Fruit fly (Drosophila melanogaster) whole organism, embryonic: ENCODE measurements around the gene aop.
A peak's percentile ranks its signal among the peaks of the same experiment; 100 is the strongest.

ENCODE experiments used
- Aef1 ChIP-seq: fragments of 200-800 bp; sonication (Bioruptor generic); IDR thresholded peaks from 3 replicates; pipeline ENCODE4 v1.3.6; 2022; ENCODE audit warnings: missing biosample characterization, missing genetic modification characterization
- Asciz ChIP-seq: fragments of 200-800 bp; sonication (Bioruptor generic); optimal IDR thresholded peaks from 2 replicates; lab custom pipeline; 2017; ENCODE audit warnings: missing biosample characterization, mild to moderate bottlenecking, missing genetic modification characterization, missing genetic modification reagents
- C15 ChIP-seq: fragments of 200-800 bp; sonication (Bioruptor generic); IDR thresholded peaks from 3 replicates; pipeline ENCODE4 v1.3.6; 2022; ENCODE audit warnings: missing biosample characterization, missing genetic modification characterization
- CG10959 ChIP-seq: fragments of 200-800 bp; sonication (Bioruptor generic); IDR thresholded peaks from 2 replicates; pipeline ENCODE4 v1.3.6; 2022; ENCODE audit warnings: missing biosample characterization, missing genetic modification characterization
- CG11093 ChIP-seq: fragments of 200-800 bp; sonication (Bioruptor generic); IDR thresholded peaks from 3 replicates; pipeline ENCODE4 v1.3.6; 2022; ENCODE audit warnings: missing biosample characterization, missing genetic modification characterization
- CG11560 ChIP-seq: fragments of 200-800 bp; sonication (Bioruptor generic); IDR thresholded peaks from 3 replicates; pipeline ENCODE4 v1.3.6; 2022; ENCODE audit warnings: missing biosample characterization, missing genetic modification characterization
- CG14860 ChIP-seq: fragments of 200-800 bp; sonication (Bioruptor generic); IDR thresholded peaks from 3 replicates; pipeline ENCODE4 v1.3.6; 2022; ENCODE audit warnings: missing biosample characterization, missing genetic modification characterization; ENCODE audit not compliant: partially characterized antibody
- CG15514 ChIP-seq: fragments of 200-800 bp; sonication (Bioruptor generic); optimal IDR thresholded peaks from 3 replicates; lab custom pipeline; 2017; ENCODE audit warnings: missing biosample characterization, missing genetic modification characterization, mild to moderate bottlenecking, moderate library complexity, missing genetic modification reagents
- CG15601 ChIP-seq: fragments of 200-800 bp; sonication (Bioruptor generic); optimal IDR thresholded peaks from 3 replicates; lab custom pipeline; 2019; ENCODE audit warnings: missing biosample characterization, mild to moderate bottlenecking, missing genetic modification characterization, moderate library complexity
- CG16779 ChIP-seq: fragments of 200-800 bp; sonication (Bioruptor generic); IDR thresholded peaks from 2 replicates; pipeline ENCODE4 v1.3.6; 2022; ENCODE audit warnings: missing biosample characterization, missing genetic modification characterization
- CG18599 ChIP-seq: fragments of 200-800 bp; sonication (Bioruptor generic); optimal IDR thresholded peaks from 3 replicates; lab custom pipeline; 2017; ENCODE audit warnings: missing biosample characterization, missing genetic modification characterization, mild to moderate bottlenecking, moderate library complexity, missing genetic modification reagents
- CG31224 ChIP-seq: fragments of 200-800 bp; sonication (Bioruptor generic); IDR thresholded peaks from 2 replicates; pipeline ENCODE4 v1.3.6; 2022; ENCODE audit warnings: missing biosample characterization, missing genetic modification characterization
- CrebB ChIP-seq: fragments of 200-800 bp; sonication (Bioruptor generic); optimal IDR thresholded peaks from 3 replicates; lab custom pipeline; 2018; ENCODE audit warnings: missing biosample characterization, mild to moderate bottlenecking, missing genetic modification characterization
- D19B ChIP-seq: fragments of 200-800 bp; sonication (Bioruptor generic); optimal IDR thresholded peaks from 2 replicates; lab custom pipeline; 2017; ENCODE audit warnings: missing biosample characterization, mild to moderate bottlenecking, missing genetic modification characterization
- Dfd ChIP-seq, 2 experiments: fragments of >200 bp; optimal IDR thresholded peaks; 2 replicates each; lab custom pipeline; 2017; ENCODE audit warnings: missing biosample characterization in 2 of 2, missing genetic modification characterization in 2 of 2
- Drgx ChIP-seq: fragments of 200-800 bp; sonication (Bioruptor generic); IDR thresholded peaks from 2 replicates; pipeline ENCODE4 v1.3.6; 2022; ENCODE audit warnings: missing biosample characterization, missing genetic modification characterization
- E2f2 ChIP-seq: fragments of 200-800 bp; sonication (Bioruptor generic); IDR thresholded peaks from 2 replicates; pipeline ENCODE4 v1.3.6; 2022; ENCODE audit warnings: missing biosample characterization, missing genetic modification characterization
- Ets65A ChIP-seq: fragments of 200-800 bp; sonication (Bioruptor generic); peaks from one replicate; lab custom pipeline; 2016; ENCODE audit warnings: missing biosample characterization, missing genetic modification characterization
- Hey ChIP-seq: fragments of 200-800 bp; sonication (Bioruptor generic); optimal IDR thresholded peaks from 3 replicates; lab custom pipeline; 2018; ENCODE audit warnings: missing biosample characterization, mild to moderate bottlenecking, missing genetic modification characterization
- Hr78 ChIP-seq, 2 experiments: fragments of 200-800 bp in 1 of 2; fragments of >200 bp in 1 of 2; sonication (Bioruptor generic) in 1 of 2; optimal IDR thresholded peaks; 2 replicates each; lab custom pipeline; 2017 to 2019; ENCODE audit warnings: missing biosample characterization in 2 of 2, missing genetic modification characterization in 2 of 2, mild to moderate bottlenecking in 1 of 2, moderate library complexity in 1 of 2
- Lim3 ChIP-seq: fragments of 200-800 bp; sonication (Bioruptor generic); IDR thresholded peaks from 2 replicates; pipeline ENCODE4 v1.3.6; 2022; ENCODE audit warnings: missing biosample characterization, missing genetic modification characterization
- NFAT ChIP-seq: fragments of 200-800 bp; sonication (Bioruptor generic); IDR thresholded peaks from 2 replicates; pipeline ENCODE4 v1.3.6; 2022; ENCODE audit warnings: missing biosample characterization, missing genetic modification characterization
- Six4 ChIP-seq: fragments of 200-800 bp; sonication (Bioruptor generic); optimal IDR thresholded peaks from 2 replicates; lab custom pipeline; 2016; ENCODE audit warnings: missing biosample characterization, missing genetic modification characterization
- Sox100B ChIP-seq: fragments of 200-800 bp; sonication (Bioruptor generic); optimal IDR thresholded peaks from 3 replicates; lab custom pipeline; 2018; ENCODE audit warnings: missing biosample characterization, mild to moderate bottlenecking, missing genetic modification characterization
- Sry-β ChIP-seq: fragments of 200-800 bp; sonication (Bioruptor generic); optimal IDR thresholded peaks from 2 replicates; lab custom pipeline; 2018; ENCODE audit warnings: missing biosample characterization, mild to moderate bottlenecking, missing genetic modification characterization, moderate library complexity
- Tbp ChIP-seq: fragments of >200 bp; optimal IDR thresholded peaks from 2 replicates; lab custom pipeline; 2018; ENCODE audit warnings: missing biosample characterization, missing genetic modification characterization
- al ChIP-seq: fragments of 200-800 bp; sonication (Bioruptor generic); IDR thresholded peaks from 2 replicates; pipeline ENCODE4 v1.3.6; 2022; ENCODE audit warnings: missing biosample characterization, missing genetic modification characterization
- aop ChIP-seq: fragments of 200-800 bp; sonication (Bioruptor generic); IDR thresholded peaks from 2 replicates; pipeline ENCODE4 v1.3.6; 2022; ENCODE audit warnings: missing biosample characterization, missing genetic modification characterization
- az2 ChIP-seq: fragments of 200-800 bp; sonication (Bioruptor generic); optimal IDR thresholded peaks from 3 replicates; lab custom pipeline; 2016; ENCODE audit warnings: missing biosample characterization, missing genetic modification characterization
- bbx ChIP-seq: fragments of 200-800 bp; sonication (Bioruptor generic); IDR thresholded peaks from 2 replicates; pipeline ENCODE4 v1.3.6; 2022; ENCODE audit warnings: missing biosample characterization, missing genetic modification characterization; ENCODE audit not compliant: partially characterized antibody
- chif ChIP-seq, 2 experiments: fragments of 200-800 bp; sonication (Bioruptor generic); optimal IDR thresholded peaks; 3 replicates each; lab custom pipeline; 2016; ENCODE audit warnings: missing biosample characterization in 2 of 2, missing genetic modification characterization in 2 of 2
- eve ChIP-seq, 2 experiments: fragments of >200 bp; optimal IDR thresholded peaks; 2 replicates each; lab custom pipeline; 2017; ENCODE audit warnings: missing biosample characterization in 2 of 2, missing genetic modification characterization in 2 of 2
- ftz-f1 ChIP-seq: fragments of 200-800 bp; sonication (Bioruptor generic); optimal IDR thresholded peaks from 2 replicates; lab custom pipeline; 2016; ENCODE audit warnings: missing biosample characterization, missing genetic modification characterization
- lab ChIP-seq: fragments of 200-800 bp; sonication (Bioruptor generic); optimal IDR thresholded peaks from 3 replicates; lab custom pipeline; 2017; ENCODE audit warnings: missing biosample characterization, missing genetic modification characterization, mild to moderate bottlenecking, moderate library complexity, missing genetic modification reagents
- luna ChIP-seq: fragments of 200-800 bp; sonication (Bioruptor generic); optimal IDR thresholded peaks from 2 replicates; lab custom pipeline; 2016; ENCODE audit warnings: missing biosample characterization, missing genetic modification characterization
- org-1 ChIP-seq: fragments of 200-800 bp; sonication (Bioruptor generic); optimal IDR thresholded peaks from 2 replicates; lab custom pipeline; 2017; ENCODE audit warnings: missing biosample characterization, missing genetic modification characterization
- prd ChIP-seq, 3 experiments: fragments of >200 bp in 2 of 3; fragments of 200-800 bp in 1 of 3; sonication (Bioruptor generic) in 1 of 3; optimal IDR thresholded peaks in 2 of 3; IDR thresholded peaks in 1 of 3; 2 replicates in 2 of 3; 3 replicates in 1 of 3; pipeline versions ENCODE4 v1.3.6 to Lab custom; 2017 to 2022; ENCODE audit warnings: missing biosample characterization in 1 of 3, missing genetic modification characterization in 1 of 3
- pum ChIP-seq: fragments of 200-800 bp; sonication (Bioruptor generic); optimal IDR thresholded peaks from 2 replicates; lab custom pipeline; 2016; ENCODE audit warnings: missing biosample characterization, missing genetic modification characterization
- sens ChIP-seq: fragments of 200-800 bp; sonication (Bioruptor generic); peaks from one replicate; lab custom pipeline; 2016; ENCODE audit warnings: missing biosample characterization, missing genetic modification characterization
- so ChIP-seq: fragments of 200-800 bp; sonication (Bioruptor generic); IDR thresholded peaks from 3 replicates; pipeline ENCODE4 v1.3.6; 2022; ENCODE audit warnings: missing biosample characterization, missing genetic modification characterization
- tap ChIP-seq: fragments of 200-800 bp; optimal IDR thresholded peaks from 3 replicates; lab custom pipeline; 2019; ENCODE audit warnings: missing biosample characterization, mild to moderate bottlenecking, missing genetic modification characterization, moderate library complexity
- ttk ChIP-seq: fragments of 200-800 bp; sonication (Bioruptor generic); IDR thresholded peaks from 2 replicates; pipeline ENCODE4 v2.1.2; 2022; ENCODE audit warnings: missing biosample characterization, missing genetic modification characterization
- zfh2 ChIP-seq: fragments of 200-800 bp; sonication (Bioruptor generic); optimal IDR thresholded peaks from 2 replicates; lab custom pipeline; 2016; ENCODE audit warnings: missing biosample characterization, missing genetic modification characterization

Gene aop

DNA sequence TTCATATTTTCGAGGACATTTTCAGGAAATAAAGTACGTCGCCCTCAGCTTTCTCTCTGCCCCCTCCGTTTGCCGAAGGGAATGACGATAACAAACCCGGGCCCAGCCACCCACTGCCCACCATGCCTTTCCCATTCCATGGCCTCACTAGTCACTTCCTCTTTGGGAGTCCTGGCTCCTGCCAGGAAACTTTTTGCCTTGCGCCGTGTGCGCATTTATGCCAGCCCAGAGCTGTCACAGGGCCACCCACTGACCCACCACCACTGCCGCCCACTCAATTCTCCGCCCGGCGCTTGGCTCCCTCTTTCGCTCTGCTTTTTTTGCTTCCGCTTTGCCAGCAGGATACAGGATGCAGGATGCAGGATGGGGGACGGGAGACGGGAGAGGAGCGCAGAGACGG is 8.9 kb upstream of the aop start:
- TF ChIP-seq so (GFP tag; lab: Robert Waterston, UW) (no peak), D19B (GFP tag; lab: Kevin White, UChicago) (no peak), NFAT (GFP tag; lab: Robert Waterston, UW) (no peak), Hr78 (GFP tag; optimal IDR thresholded peaks at IDR 0.05; lab: Kevin White, UChicago) (no peak), pum (GFP tag; lab: Kevin White, UChicago) (no peak), Lim3 (no peak), CG31224 (GFP tag; lab: Robert Waterston, UW) (peak; percentile 94), CG10959 (GFP tag; lab: Robert Waterston, UW) (peak; percentile 8; the same call in 1 of the 2 replicates), lab (GFP tag; lab: Kevin White, UChicago) (no peak), org-1 (GFP tag; lab: Kevin White, UChicago) (no peak), CG15514 (GFP tag; lab: Kevin White, UChicago) (no peak), Asciz (GFP tag; lab: Kevin White, UChicago) (no peak), bbx (GFP tag; lab: Robert Waterston, UW) (no peak), CG16779 (GFP tag; lab: Robert Waterston, UW) (peak; percentile 40; the same call in 1 of the 2 replicates), al (GFP tag; lab: Robert Waterston, UW) (no peak), Hey (peak; percentile 20), CG15601 (no peak), CrebB (tag; lab: Kevin White, UChicago) (no peak), luna (GFP tag; lab: Kevin White, UChicago) (no peak), chif (GFP tag; optimal IDR thresholded peaks at IDR 0.05; lab: Kevin White, UChicago) (no peak), Six4 (GFP tag; lab: Kevin White, UChicago) (no peak), Aef1 (GFP tag; lab: Robert Waterston, UW) (no peak), ttk (GFP tag; lab: Robert Waterston, UW) (no peak), Sox100B (GFP tag; lab: Kevin White, UChicago) (no peak), aop (GFP tag; lab: Robert Waterston, UW) (0 out of 2 replicates have a peak, but pooled peaks have one; percentile 6), zfh2 (GFP tag; lab: Kevin White, UChicago) (no peak), Sry-β (no peak), sens (GFP tag; lab: Kevin White, UChicago) (no peak), Dfd (GFP tag; optimal IDR thresholded peaks at IDR 0.05; lab: Kevin White, UChicago) (no peak), CG18599 (peak; percentile 30), prd (optimal IDR thresholded peaks at IDR 0.05; lab: Kevin White, UChicago) (no peak), prd (GFP tag; IDR thresholded peaks at IDR 0.05; lab: Robert Waterston, UW) (no peak), CG11560 (tag; lab: Robert Waterston, UW) (no peak), eve (GFP tag; optimal IDR thresholded peaks at IDR 0.05; lab: Kevin White, UChicago) (peak in 1 of 2 experiments; percentile 37), ftz-f1 (GFP tag; lab: Kevin White, UChicago) (no peak), CG11093 (GFP tag; lab: Robert Waterston, UW) (no peak), C15 (GFP tag; lab: Robert Waterston, UW) (no peak), Tbp (no peak)

DNA sequence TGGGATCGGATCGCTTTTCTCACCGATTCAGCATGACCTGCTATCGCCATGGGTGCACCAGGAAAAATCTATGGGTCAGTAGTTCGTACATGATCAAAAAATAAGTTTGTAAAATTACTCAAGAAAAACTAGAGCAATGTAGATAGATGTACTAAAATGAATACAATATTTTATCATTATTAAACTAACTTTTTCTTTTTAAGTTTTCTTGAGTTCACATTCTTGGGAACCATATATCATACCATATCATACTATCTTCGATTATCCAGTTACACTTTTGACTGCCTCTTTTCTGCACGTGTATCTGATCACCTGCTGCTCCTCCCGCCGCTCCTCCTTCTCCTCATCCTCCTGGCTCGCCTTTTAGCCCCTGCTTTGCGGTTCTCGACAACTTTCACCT is 6.8 kb upstream of the aop start:
- TF ChIP-seq sens (GFP tag; lab: Kevin White, UChicago) (peak; percentile 36), az2 (GFP tag; lab: Kevin White, UChicago) (no peak)

DNA sequence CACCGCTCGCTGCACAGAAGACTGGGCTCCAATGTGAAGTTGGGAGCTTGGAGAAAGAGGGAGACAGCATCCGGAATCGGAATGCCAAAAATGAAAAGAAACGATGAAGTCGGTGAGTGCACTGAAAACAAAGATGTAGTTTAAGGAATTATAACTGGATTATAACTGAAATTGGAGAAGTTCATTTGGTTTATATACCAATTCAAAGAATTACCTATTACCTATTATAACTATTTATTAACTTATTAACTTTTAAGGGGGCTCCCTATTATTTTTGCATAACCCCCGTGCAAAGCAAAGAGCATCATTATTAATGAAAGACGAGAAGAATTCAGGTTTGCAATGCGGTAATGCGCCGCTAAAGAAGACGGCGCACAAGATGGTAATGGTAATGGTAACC is 6.1 kb upstream of the aop start:
- TF ChIP-seq CG14860 (GFP tag; lab: Robert Waterston, UW) (no peak), Drgx (GFP tag; lab: Robert Waterston, UW) (peak; percentile 59; the same call in 1 of the 2 replicates), E2f2 (GFP tag; lab: Robert Waterston, UW) (no peak), tap (no peak), Ets65A (GFP tag; lab: Kevin White, UChicago) (peak; percentile 22)
